Fruit fly (Drosophila melanogaster): ENCODE measurements around the gene CG9541.

CG9541 gene

dm6 chr2L:8947989-8948388 lies 27.2 kb downstream of the CG9541 start (continued):
- TF ChIP-seq Hand (GFP tag; optimal IDR thresholded peaks at IDR 0.05) (no peak), dmrt11E (tag; optimal IDR thresholded peaks at IDR 0.05) (no peak), MESR4 (GFP tag; optimal IDR thresholded peaks at IDR 0.05) (no peak), CG34376 (GFP tag; optimal IDR thresholded peaks at IDR 0.05) (peak; percentile 0), CG18599 (GFP tag; optimal IDR thresholded peaks at IDR 0.05) (no peak), CG7271 (tag; optimal IDR thresholded peaks at IDR 0.05) (no peak), Camta (GFP tag; optimal IDR thresholded peaks at IDR 0.05) (no peak), zen (tag; optimal IDR thresholded peaks at IDR 0.05) (no peak), tna (GFP tag; IDR thresholded peaks at IDR 0.05; ENCODE audit: partially characterized antibody) (no peak), CrebB (tag; optimal IDR thresholded peaks at IDR 0.05) (no peak), Usf (GFP tag; optimal IDR thresholded peaks at IDR 0.05) (no peak), ase (GFP tag; IDR thresholded peaks at IDR 0.05) (no peak), dpn (GFP tag; optimal IDR thresholded peaks at IDR 0.05) (no peak), CG13296 (GFP tag; optimal IDR thresholded peaks at IDR 0.05) (peak; percentile 54), CG13894 (tag; optimal IDR thresholded peaks at IDR 0.05) (peak; percentile 58), ttk (GFP tag; IDR thresholded peaks at IDR 0.05) (no peak), Pdp1 (GFP tag; optimal IDR thresholded peaks at IDR 0.05) (peak in 1 of 2 experiments; percentile 88), exex (tag; optimal IDR thresholded peaks at IDR 0.05) (peak; percentile 50)

dm6 chr2L:8946718-8947316 lies 28.4 kb downstream of the CG9541 start, which contains the start of gene CG46397:
TSS of gene CG46397 (plus strand) at chr2L:8947266.
- no peak for TF ChIP-seq CG17912 (GFP tag; optimal IDR thresholded peaks at IDR 0.05)
- TF ChIP-seq CG17359 (tag; optimal IDR thresholded peaks at IDR 0.05): no peak
- TF ChIP-seq vfl (GFP tag; optimal IDR thresholded peaks at IDR 0.05): no peak
- TF ChIP-seq Med (GFP tag): peak; percentile 16
- no peak for TF ChIP-seq repo (GFP tag; optimal IDR thresholded peaks at IDR 0.05)
- no peak for TF ChIP-seq CG8281 (tag; optimal IDR thresholded peaks at IDR 0.05)
- no peak for TF ChIP-seq tgo (GFP tag; IDR thresholded peaks at IDR 0.05)
- no peak for TF ChIP-seq CG30403 (GFP tag; optimal IDR thresholded peaks at IDR 0.05)
- TF ChIP-seq grau (tag; optimal IDR thresholded peaks at IDR 0.05): peak; percentile 63
- TF ChIP-seq Fer1 (GFP tag; optimal IDR thresholded peaks at IDR 0.05): peak; percentile 9
- peak; percentile 83 for TF ChIP-seq mirr (GFP tag; optimal IDR thresholded peaks at IDR 0.05)
- no peak for TF ChIP-seq H2.0 (GFP tag; IDR thresholded peaks at IDR 0.05)
- TF ChIP-seq HLHmδ (GFP tag; optimal IDR thresholded peaks at IDR 0.05): no peak
- TF ChIP-seq CG10366 (GFP tag; IDR thresholded peaks at IDR 0.05): no peak
- peak; percentile 33 for TF ChIP-seq CG15479 (GFP tag; optimal IDR thresholded peaks at IDR 0.05)
- TF ChIP-seq CG34376 (GFP tag; optimal IDR thresholded peaks at IDR 0.05): peak; percentile 59
- TF ChIP-seq CG33213 (GFP tag; optimal IDR thresholded peaks at IDR 0.05): no peak
- TF ChIP-seq exex (tag; optimal IDR thresholded peaks at IDR 0.05): peak; percentile 94
- no peak for TF ChIP-seq Doc2 (GFP tag; IDR thresholded peaks at IDR 0.05)
- no peak for TF ChIP-seq CG1233 (GFP tag; optimal IDR thresholded peaks at IDR 0.05)
- peak in 1 of 2 experiments; percentile 4 for TF ChIP-seq eve (GFP tag; optimal IDR thresholded peaks at IDR 0.05)
- no peak for TF ChIP-seq z (GFP tag; IDR thresholded peaks at IDR 0.05)
- TF ChIP-seq CG6689 (GFP tag; IDR thresholded peaks at IDR 0.05): no peak
- no peak for TF ChIP-seq fd64A (GFP tag; optimal IDR thresholded peaks at IDR 0.05)
- peak in 1 of 2 experiments; percentile 8 for TF ChIP-seq Pdp1 (GFP tag; optimal IDR thresholded peaks at IDR 0.05)
- TF ChIP-seq sd (tag; optimal IDR thresholded peaks at IDR 0.05): peak; percentile 21
- no peak for TF ChIP-seq Xrp1 (GFP tag; IDR thresholded peaks at IDR 0.05)

Data from whole organism, embryonic.